Worm (Caenorhabditis elegans) whole organism, L2 larva: Measurements from ENCODE around the gene F52C12.6.
A peak's percentile ranks its signal among the peaks of the same experiment; 100 is the strongest.

Experiments used
- C34F6.9 ChIP-seq: fragments of 150-350 bp; optimal IDR thresholded peaks from 2 replicates; lab custom pipeline; 2014; ENCODE audit warnings: missing biosample characterization, missing genetic modification characterization
- F13H6.1 ChIP-seq: sonication (generic microtip); optimal IDR thresholded peaks from 2 replicates; lab custom pipeline; 2016; ENCODE audit warnings: missing genetic modification characterization, missing compliant biosample characterization
- R02D3.7 ChIP-seq: fragments of 150-350 bp; optimal IDR thresholded peaks from 2 replicates; lab custom pipeline; 2014; ENCODE audit warnings: missing biosample characterization, missing genetic modification characterization
- Y55F3AM.14 ChIP-seq: fragments of 200-800 bp; sonication (Bioruptor generic); optimal IDR thresholded peaks from 2 replicates; lab custom pipeline; 2018; ENCODE audit warnings: mild to moderate bottlenecking, missing genetic modification characterization, missing compliant biosample characterization
- ZK546.5 ChIP-seq: sonication (generic microtip); optimal IDR thresholded peaks from 2 replicates; lab custom pipeline; 2017; ENCODE audit warnings: missing biosample characterization, missing genetic modification characterization
- alr-1 ChIP-seq: fragments of 150-350 bp; optimal IDR thresholded peaks from 2 replicates; lab custom pipeline; 2014; ENCODE audit warnings: missing biosample characterization, missing genetic modification characterization
- ceh-82 ChIP-seq: fragments of 150-350 bp; optimal IDR thresholded peaks from 2 replicates; lab custom pipeline; 2014; ENCODE audit warnings: missing biosample characterization, missing genetic modification characterization
- egl-27 ChIP-seq: sonication (generic microtip); optimal IDR thresholded peaks from 3 replicates; lab custom pipeline; 2017; ENCODE audit warnings: missing biosample characterization, missing genetic modification reagents, missing genetic modification characterization
- elt-3 ChIP-seq: sonication (generic microtip); optimal IDR thresholded peaks from 2 replicates; lab custom pipeline; 2017; ENCODE audit warnings: missing biosample characterization, missing genetic modification characterization
- fos-1 ChIP-seq: fragments of 150-350 bp; optimal IDR thresholded peaks from 2 replicates; lab custom pipeline; 2014; ENCODE audit warnings: missing biosample characterization, missing genetic modification characterization
- gmeb-1 ChIP-seq: fragments of 150-350 bp; optimal IDR thresholded peaks from 2 replicates; lab custom pipeline; 2014; ENCODE audit warnings: missing biosample characterization, missing genetic modification characterization
- lin-13 ChIP-seq: fragments of 150-350 bp; optimal IDR thresholded peaks from 2 replicates; lab custom pipeline; 2014; ENCODE audit warnings: missing biosample characterization, missing genetic modification reagents, missing genetic modification characterization
- lsy-2 ChIP-seq, 2 experiments: fragments of 150-350 bp in 1 of 2; sonication (generic microtip) in 1 of 2; optimal IDR thresholded peaks; 2 replicates each; lab custom pipeline; 2014 to 2017; ENCODE audit warnings: missing biosample characterization in 2 of 2, missing genetic modification characterization in 2 of 2
- mab-5 ChIP-seq: fragments of 150-350 bp; optimal IDR thresholded peaks from 2 replicates; lab custom pipeline; 2014; ENCODE audit warnings: missing biosample characterization, missing genetic modification characterization
- mbf-1 ChIP-seq: sonication (generic microtip); optimal IDR thresholded peaks from 2 replicates; lab custom pipeline; 2017; ENCODE audit warnings: missing biosample characterization, missing genetic modification characterization
- mdl-1 ChIP-seq, 2 experiments: fragments of 150-350 bp in 1 of 2; sonication (generic microtip) in 1 of 2; optimal IDR thresholded peaks; 2 replicates each; lab custom pipeline; 2017; ENCODE audit warnings: missing biosample characterization in 2 of 2, missing genetic modification characterization in 2 of 2
- nhr-129 ChIP-seq: fragments of 150-350 bp; optimal IDR thresholded peaks from 2 replicates; lab custom pipeline; 2014; ENCODE audit warnings: missing biosample characterization, missing genetic modification characterization
- nhr-237 ChIP-seq: fragments of 150-350 bp; optimal IDR thresholded peaks from 2 replicates; lab custom pipeline; 2014; ENCODE audit warnings: missing biosample characterization, missing genetic modification characterization
- nhr-25 ChIP-seq: fragments of 150-350 bp; sonication (generic microtip); optimal IDR thresholded peaks from 3 replicates; lab custom pipeline; 2014; ENCODE audit warnings: missing biosample characterization, missing genetic modification characterization
- nhr-6 ChIP-seq: fragments of 150-350 bp; optimal IDR thresholded peaks from 2 replicates; lab custom pipeline; 2014; ENCODE audit warnings: missing biosample characterization, missing genetic modification characterization
- peb-1 ChIP-seq: fragments of 150-350 bp; optimal IDR thresholded peaks from 2 replicates; lab custom pipeline; 2014; ENCODE audit warnings: missing biosample characterization, missing genetic modification characterization
- sem-4 ChIP-seq: fragments of 150-350 bp; optimal IDR thresholded peaks from 2 replicates; lab custom pipeline; 2014; ENCODE audit warnings: missing biosample characterization, missing genetic modification reagents, missing genetic modification characterization
- skn-1 ChIP-seq: sonication (generic microtip); optimal IDR thresholded peaks from 2 replicates; lab custom pipeline; 2017; ENCODE audit warnings: missing biosample characterization, missing genetic modification characterization
- sma-9 ChIP-seq, 2 experiments: fragments of 150-350 bp in 1 of 2; sonication (generic microtip) in 1 of 2; optimal IDR thresholded peaks; 2 replicates each; lab custom pipeline; 2014 to 2016; ENCODE audit warnings: missing genetic modification characterization in 2 of 2, mild to moderate bottlenecking in 1 of 2, missing biosample characterization in 1 of 2, missing compliant biosample characterization in 1 of 2, missing genetic modification reagents in 1 of 2, moderate library complexity in 1 of 2
- unc-39 ChIP-seq: fragments of 150-350 bp; optimal IDR thresholded peaks from 2 replicates; lab custom pipeline; 2014; ENCODE audit warnings: missing biosample characterization, missing genetic modification characterization
- unc-55 ChIP-seq: fragments of 150-350 bp; sonication (generic microtip); optimal IDR thresholded peaks from 3 replicates; lab custom pipeline; 2014; ENCODE audit warnings: missing biosample characterization, missing genetic modification reagents, missing genetic modification characterization
- unc-62 ChIP-seq: fragments of 150-350 bp; optimal IDR thresholded peaks from 2 replicates; lab custom pipeline; 2014; ENCODE audit warnings: missing biosample characterization, missing genetic modification reagents, missing genetic modification characterization
- ztf-1 ChIP-seq: fragments of 200-800 bp; sonication (Bioruptor generic); conservative IDR thresholded peaks from 2 replicates; pipeline ENCODE4 v1.3.6; 2022; ENCODE audit warnings: missing genetic modification characterization, missing compliant biosample characterization
- ztf-11 ChIP-seq: sonication (generic microtip); optimal IDR thresholded peaks from 2 replicates; lab custom pipeline; 2017; ENCODE audit warnings: missing biosample characterization, missing genetic modification characterization
- ztf-4 ChIP-seq: fragments of 150-350 bp; optimal IDR thresholded peaks from 2 replicates; lab custom pipeline; 2014; ENCODE audit warnings: missing biosample characterization, missing genetic modification characterization

F52C12.6 gene

ce11 chrIV:1915549-1915948, 41.0 kb upstream of the F52C12.6 start:
- TF ChIP-seq ZK546.5: no peak
- no peak for TF ChIP-seq gmeb-1 (tag; lab: Kevin White, UChicago)
- no peak for TF ChIP-seq peb-1 (tag; lab: Kevin White, UChicago)
- no peak for TF ChIP-seq ztf-11 (tag; lab: Kevin White, UChicago)
- TF ChIP-seq egl-27 (tag; lab: Kevin White, UChicago): no peak
- TF ChIP-seq fos-1 (tag; lab: Kevin White, UChicago): no peak
- no peak for TF ChIP-seq mab-5 (tag; lab: Kevin White, UChicago)
- TF ChIP-seq ztf-4 (tag; lab: Kevin White, UChicago): no peak
- TF ChIP-seq unc-39 (tag; lab: Kevin White, UChicago): no peak
- TF ChIP-seq Y55F3AM.14: no peak

ce11 chrIV:1916247-1916646, 40.3 kb upstream of the F52C12.6 start:
- no peak for TF ChIP-seq nhr-25 (tag; lab: Kevin White, UChicago)
- TF ChIP-seq nhr-237: no peak
- TF ChIP-seq mab-5 (tag; lab: Kevin White, UChicago): no peak
- no peak for TF ChIP-seq lsy-2 (tag; optimal IDR thresholded peaks at IDR 0.05; lab: Kevin White, UChicago)
- TF ChIP-seq sma-9 (GFP tag; optimal IDR thresholded peaks at IDR 0.05; lab: Kevin White, UChicago): no peak
- no peak for TF ChIP-seq sma-9 (tag; optimal IDR thresholded peaks at IDR 0.05; lab: Kevin White, UChicago)
- TF ChIP-seq F13H6.1: no peak
- TF ChIP-seq peb-1 (tag; lab: Kevin White, UChicago): no peak

- TF ChIP-seq gmeb-1 (tag; lab: Kevin White, UChicago) (no peak), unc-55 (GFP tag; lab: Kevin White, UChicago) (peak; percentile 6), nhr-129 (tag; lab: Kevin White, UChicago) (no peak)
Observed at ce11 chrIV:1917819-1918218, 38.7 kb upstream of the F52C12.6 start, which contains the start of gene elt-6. elt-6 (plus strand) TSS chrIV:1917977.

DNA sequence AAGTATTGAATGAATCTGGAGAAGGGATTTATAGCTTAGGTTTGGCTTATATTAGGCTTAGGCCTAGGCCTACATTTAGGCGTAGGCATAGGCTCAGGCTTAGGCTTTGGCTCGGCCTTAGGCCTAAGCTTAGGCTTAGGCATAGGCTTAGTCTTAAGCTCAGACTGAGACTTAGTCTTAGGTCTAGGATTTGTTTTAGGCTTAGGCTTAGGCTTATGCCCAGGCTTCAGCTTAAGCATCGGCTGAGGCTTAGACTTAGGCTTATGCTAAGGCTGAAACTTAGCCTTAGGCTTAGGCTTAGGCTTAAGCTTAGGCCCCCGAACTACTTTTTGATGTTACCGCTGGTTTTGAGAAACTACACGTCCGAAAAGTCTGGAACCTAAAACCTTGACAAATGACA, 36.0 kb upstream of the F52C12.6 start:
- TF ChIP-seq unc-55 (GFP tag; lab: Kevin White, UChicago) (no peak), elt-3 (tag; lab: Kevin White, UChicago) (no peak), R02D3.7 (tag; lab: Kevin White, UChicago) (no peak), ceh-82 (tag; lab: Kevin White, UChicago) (no peak), nhr-6 (tag; lab: Kevin White, UChicago) (no peak), unc-39 (tag; lab: Kevin White, UChicago) (no peak), mdl-1 (tag; optimal IDR thresholded peaks at IDR 0.05; lab: Kevin White, UChicago) (no peak), alr-1 (tag; lab: Kevin White, UChicago) (no peak), lin-13 (GFP tag; lab: Kevin White, UChicago) (no peak), ztf-1 (GFP tag; lab: Robert Waterston, UW) (no peak)

- TF ChIP-seq nhr-129 (tag; lab: Kevin White, UChicago): peak; percentile 1
- TF ChIP-seq C34F6.9: peak; percentile 29
- TF ChIP-seq unc-55 (GFP tag; lab: Kevin White, UChicago): peak; percentile 25
- no peak for TF ChIP-seq mab-5 (tag; lab: Kevin White, UChicago)
- TF ChIP-seq lsy-2 (tag; optimal IDR thresholded peaks at IDR 0.05; lab: Kevin White, UChicago): peak in 1 of 2 experiments; percentile 52
- TF ChIP-seq, all 48 proteins: peak for 4
Observed at ce11 chrIV:1923722-1924121, 32.8 kb upstream of the F52C12.6 start, which contains the start of gene denn-4. denn-4 (plus strand) TSS chrIV:1924001.

ce11 chrIV:1924178-1924577, 32.3 kb upstream of the F52C12.6 start:
- no peak for TF ChIP-seq ztf-4 (tag; lab: Kevin White, UChicago)
- TF ChIP-seq skn-1: no peak
- TF ChIP-seq sem-4: no peak
- no peak for TF ChIP-seq mbf-1
- no peak for TF ChIP-seq nhr-6 (tag; lab: Kevin White, UChicago)
- TF ChIP-seq unc-62 (GFP tag; lab: Kevin White, UChicago): no peak
- TF ChIP-seq unc-39 (tag; lab: Kevin White, UChicago): no peak
- TF ChIP-seq, all 48 proteins: peak for 0
